Fruit fly (Drosophila melanogaster) whole organism, embryonic: ENCODE measurements around the gene hbt.

Experiments
- Bgb ChIP-seq: fragments of 200-800 bp; sonication (Bioruptor generic); IDR thresholded peaks from 2 replicates; pipeline ENCODE4 v1.3.6; 2022; ENCODE audit warnings: missing biosample characterization, missing genetic modification characterization; ENCODE audit not compliant: partially characterized antibody
- CG10267 ChIP-seq: fragments of 200-800 bp; sonication (Bioruptor generic); optimal IDR thresholded peaks from 2 replicates; lab custom pipeline; 2018; ENCODE audit warnings: missing biosample characterization, mild to moderate bottlenecking, missing genetic modification characterization, moderate library complexity
- CG11093 ChIP-seq: fragments of 200-800 bp; sonication (Bioruptor generic); IDR thresholded peaks from 3 replicates; pipeline ENCODE4 v1.3.6; 2022; ENCODE audit warnings: missing biosample characterization, missing genetic modification characterization
- CG13624 ChIP-seq: fragments of 200-800 bp; sonication (Bioruptor generic); optimal IDR thresholded peaks from 2 replicates; lab custom pipeline; 2016; ENCODE audit warnings: missing biosample characterization, missing genetic modification characterization
- CG13775 ChIP-seq: fragments of 200-800 bp; sonication (Bioruptor generic); optimal IDR thresholded peaks from 3 replicates; lab custom pipeline; 2017; ENCODE audit warnings: missing biosample characterization, mild to moderate bottlenecking, missing genetic modification characterization
- CG15073 ChIP-seq: fragments of 200-800 bp; sonication (Bioruptor generic); optimal IDR thresholded peaks from 2 replicates; lab custom pipeline; 2016; ENCODE audit warnings: missing biosample characterization, missing genetic modification characterization
- CG17612 ChIP-seq: fragments of 200-800 bp; sonication (Bioruptor generic); IDR thresholded peaks from 2 replicates; pipeline ENCODE4 v1.3.6; 2022; ENCODE audit warnings: missing biosample characterization, missing genetic modification characterization
- CG18011 ChIP-seq: fragments of 200-800 bp; sonication (Bioruptor generic); optimal IDR thresholded peaks from 2 replicates; lab custom pipeline; 2017; ENCODE audit warnings: missing biosample characterization, missing genetic modification characterization, mild to moderate bottlenecking, moderate library complexity, missing genotype
- CG18476 ChIP-seq: fragments of 200-800 bp; sonication (Bioruptor generic); optimal IDR thresholded peaks from 2 replicates; lab custom pipeline; 2016; ENCODE audit warnings: missing biosample characterization, mild to moderate bottlenecking, missing genetic modification characterization
- CG18619 ChIP-seq: fragments of 200-800 bp; sonication (Bioruptor generic); optimal IDR thresholded peaks from 3 replicates; lab custom pipeline; 2017; ENCODE audit warnings: missing biosample characterization, mild to moderate bottlenecking, missing genetic modification characterization
- CG3281 ChIP-seq: fragments of 200-800 bp; sonication (Bioruptor generic); optimal IDR thresholded peaks from 3 replicates; lab custom pipeline; 2017; ENCODE audit warnings: missing biosample characterization, mild to moderate bottlenecking, missing genetic modification characterization
- CG33557 ChIP-seq: fragments of 200-800 bp; sonication (Bioruptor generic); optimal IDR thresholded peaks from 2 replicates; lab custom pipeline; 2019; ENCODE audit warnings: missing biosample characterization, mild to moderate bottlenecking, missing genetic modification characterization, moderate library complexity
- CG4707 ChIP-seq: fragments of 200-800 bp; sonication (Bioruptor generic); optimal IDR thresholded peaks from 2 replicates; lab custom pipeline; 2018; ENCODE audit warnings: missing biosample characterization, mild to moderate bottlenecking, missing genetic modification characterization, moderate library complexity
- CG6654 ChIP-seq: fragments of 200-800 bp; sonication (Bioruptor generic); optimal IDR thresholded peaks from 2 replicates; lab custom pipeline; 2017; ENCODE audit warnings: missing biosample characterization, mild to moderate bottlenecking, missing genetic modification characterization
- CG6683 ChIP-seq: fragments of 200-800 bp; sonication (Bioruptor generic); optimal IDR thresholded peaks from 2 replicates; lab custom pipeline; 2017; ENCODE audit warnings: missing biosample characterization, mild to moderate bottlenecking, missing genetic modification characterization, missing genetic modification reagents
- CG6689 ChIP-seq: fragments of 200-800 bp; sonication (Bioruptor generic); IDR thresholded peaks from 2 replicates; pipeline ENCODE4 v1.3.6; 2022; ENCODE audit warnings: missing biosample characterization, missing genetic modification characterization
- CG7357 ChIP-seq: fragments of 200-800 bp; sonication (Bioruptor generic); IDR thresholded peaks from 3 replicates; pipeline ENCODE4 v1.3.6; 2022; ENCODE audit warnings: missing biosample characterization, missing genetic modification characterization
- CG7987 ChIP-seq: fragments of 200-800 bp; sonication (Bioruptor generic); optimal IDR thresholded peaks from 2 replicates; lab custom pipeline; 2018; ENCODE audit warnings: missing biosample characterization, mild to moderate bottlenecking, missing genetic modification characterization, moderate library complexity
- CG9932 ChIP-seq: fragments of 200-800 bp; sonication (Bioruptor generic); IDR thresholded peaks from 2 replicates; pipeline ENCODE4 v1.3.6; 2022; ENCODE audit warnings: missing biosample characterization, missing genetic modification characterization
- Dip2 ChIP-seq: fragments of 200-800 bp; sonication (Bioruptor generic); IDR thresholded peaks from 2 replicates; pipeline ENCODE4 v1.3.6; 2022; ENCODE audit warnings: missing biosample characterization, missing genetic modification characterization
- Elba2 ChIP-seq: fragments of 200-800 bp; sonication (Bioruptor generic); optimal IDR thresholded peaks from 3 replicates; lab custom pipeline; 2016; ENCODE audit warnings: missing biosample characterization, missing genetic modification characterization
- Gsc ChIP-seq: fragments of 200-800 bp; sonication (Bioruptor generic); IDR thresholded peaks from 2 replicates; pipeline ENCODE4 v1.3.6; 2022; ENCODE audit warnings: missing biosample characterization, missing genetic modification characterization
- Hey ChIP-seq: fragments of 200-800 bp; sonication (Bioruptor generic); optimal IDR thresholded peaks from 3 replicates; lab custom pipeline; 2018; ENCODE audit warnings: missing biosample characterization, mild to moderate bottlenecking, missing genetic modification characterization
- Lpt ChIP-seq: fragments of >200 bp; optimal IDR thresholded peaks from 2 replicates; lab custom pipeline; 2018; ENCODE audit warnings: missing biosample characterization, missing genetic modification characterization
- Myb ChIP-seq: fragments of 200-800 bp; sonication (Bioruptor generic); optimal IDR thresholded peaks from 2 replicates; lab custom pipeline; 2016; ENCODE audit warnings: missing biosample characterization, missing genetic modification characterization
- Nf-YB ChIP-seq: fragments of 200-800 bp; sonication (Bioruptor generic); optimal IDR thresholded peaks from 3 replicates; lab custom pipeline; 2019; ENCODE audit warnings: missing biosample characterization, mild to moderate bottlenecking, missing genetic modification characterization, moderate library complexity
- Xbp1 ChIP-seq: fragments of 200-800 bp; sonication (Bioruptor generic); optimal IDR thresholded peaks from 3 replicates; lab custom pipeline; 2016; ENCODE audit warnings: missing biosample characterization, mild to moderate bottlenecking, missing genetic modification characterization
- ac ChIP-seq: fragments of 200-800 bp; sonication (Bioruptor generic); optimal IDR thresholded peaks from 3 replicates; lab custom pipeline; 2017; ENCODE audit warnings: missing biosample characterization, mild to moderate bottlenecking, missing genetic modification characterization
- ato ChIP-seq: fragments of 200-800 bp; sonication (Bioruptor generic); IDR thresholded peaks from 2 replicates; pipeline ENCODE4 v1.3.6; 2022; ENCODE audit warnings: missing biosample characterization, missing genetic modification characterization; ENCODE audit not compliant: partially characterized antibody
- br ChIP-seq: fragments of >200 bp; optimal IDR thresholded peaks from 2 replicates; lab custom pipeline; 2017
- caup ChIP-seq: fragments of 200-800 bp; sonication (Bioruptor generic); optimal IDR thresholded peaks from 3 replicates; lab custom pipeline; 2017; ENCODE audit warnings: missing biosample characterization, mild to moderate bottlenecking, missing genetic modification characterization, moderate library complexity; ENCODE audit not compliant: severe bottlenecking
- chn ChIP-seq: fragments of 200-800 bp; sonication (Bioruptor generic); optimal IDR thresholded peaks from 2 replicates; lab custom pipeline; 2016; ENCODE audit warnings: missing biosample characterization, missing genetic modification characterization
- dimm ChIP-seq: fragments of 200-800 bp; sonication (Bioruptor generic); IDR thresholded peaks from 2 replicates; pipeline ENCODE4 v1.3.6; 2022; ENCODE audit warnings: missing biosample characterization, missing genetic modification characterization
- ewg ChIP-seq: fragments of 200-800 bp; sonication (Bioruptor generic); optimal IDR thresholded peaks from 3 replicates; lab custom pipeline; 2017; ENCODE audit warnings: mild to moderate bottlenecking, missing biosample characterization, missing genetic modification reagents, missing genetic modification characterization
- fd3F ChIP-seq: fragments of 200-800 bp; sonication (Bioruptor generic); optimal IDR thresholded peaks from 2 replicates; lab custom pipeline; 2018; ENCODE audit warnings: missing biosample characterization, mild to moderate bottlenecking, missing genetic modification characterization, moderate library complexity
- gsb ChIP-seq: fragments of 200-800 bp; sonication (Bioruptor generic); IDR thresholded peaks from 2 replicates; pipeline ENCODE4 v1.3.6; 2022; ENCODE audit warnings: missing biosample characterization, missing genetic modification characterization
- lab ChIP-seq: fragments of 200-800 bp; sonication (Bioruptor generic); optimal IDR thresholded peaks from 3 replicates; lab custom pipeline; 2017; ENCODE audit warnings: missing biosample characterization, missing genetic modification characterization, mild to moderate bottlenecking, moderate library complexity, missing genetic modification reagents
- pan ChIP-seq, 4 experiments: fragments of >200 bp in 3 of 4; fragments of 200-800 bp in 1 of 4; sonication (Bioruptor generic) in 1 of 4; optimal IDR thresholded peaks in 3 of 4; IDR thresholded peaks in 1 of 4; 2 replicates each; pipeline versions ENCODE4 v1.3.6 to Lab custom; 2017 to 2022; ENCODE audit warnings: missing biosample characterization in 2 of 4, missing genetic modification characterization in 2 of 4, mixed read lengths in 1 of 4
- prd ChIP-seq, 3 experiments: fragments of >200 bp in 2 of 3; fragments of 200-800 bp in 1 of 3; sonication (Bioruptor generic) in 1 of 3; optimal IDR thresholded peaks in 2 of 3; IDR thresholded peaks in 1 of 3; 2 replicates in 2 of 3; 3 replicates in 1 of 3; pipeline versions ENCODE4 v1.3.6 to Lab custom; 2017 to 2022; ENCODE audit warnings: missing biosample characterization in 1 of 3, missing genetic modification characterization in 1 of 3
- salm ChIP-seq: fragments of 200-800 bp; sonication (Bioruptor generic); optimal IDR thresholded peaks from 2 replicates; lab custom pipeline; 2018; ENCODE audit warnings: missing biosample characterization, mild to moderate bottlenecking, missing genetic modification characterization
- sna ChIP-seq: fragments of 200-800 bp; sonication (Bioruptor generic); IDR thresholded peaks from 2 replicates; pipeline ENCODE4 v1.3.6; 2022; ENCODE audit warnings: missing biosample characterization, missing genetic modification characterization; ENCODE audit not compliant: partially characterized antibody
- unpg ChIP-seq: fragments of 200-800 bp; sonication (Bioruptor generic); optimal IDR thresholded peaks from 3 replicates; lab custom pipeline; 2018; ENCODE audit warnings: missing biosample characterization, mild to moderate bottlenecking, missing genetic modification characterization, moderate library complexity
- zen2 ChIP-seq: fragments of 200-800 bp; sonication (Bioruptor generic); IDR thresholded peaks from 3 replicates; pipeline ENCODE4 v1.3.6; 2022; ENCODE audit warnings: missing biosample characterization, missing genetic modification characterization; ENCODE audit not compliant: partially characterized antibody

Gene hbt

dm6 chr2L:13373435-13374242 is 42.7 kb upstream of the hbt start, which contains the start of the genes Bdp1 and CG6565 (continued):
- TF ChIP-seq CG11093 (GFP tag; lab: Robert Waterston, UW): peak; percentile 97
- no peak for TF ChIP-seq prd (optimal IDR thresholded peaks at IDR 0.05; lab: Kevin White, UChicago)
- peak; percentile 98 for TF ChIP-seq prd (GFP tag; IDR thresholded peaks at IDR 0.05; lab: Robert Waterston, UW)
- peak; percentile 100 for TF ChIP-seq CG10267 (tag; lab: Kevin White, UChicago)
- no peak for TF ChIP-seq Lpt (GFP tag; lab: Kevin White, UChicago)
- TF ChIP-seq Hey (tag; lab: Kevin White, UChicago): peak; percentile 85
- TF ChIP-seq CG4707: peak; percentile 46
- peak; percentile 97 for TF ChIP-seq CG18476 (GFP tag; lab: Kevin White, UChicago)
- TF ChIP-seq CG9932 (GFP tag; lab: Robert Waterston, UW): peak; percentile 98
- peak; percentile 89 for TF ChIP-seq CG18011 (GFP tag; lab: Kevin White, UChicago)
- TF ChIP-seq ac (GFP tag; lab: Kevin White, UChicago): peak; percentile 84
- TF ChIP-seq dimm (GFP tag; lab: Robert Waterston, UW): peak; percentile 82
- peak; percentile 85 for TF ChIP-seq CG15073 (GFP tag; lab: Kevin White, UChicago)
- TF ChIP-seq caup (GFP tag; lab: Kevin White, UChicago): peak; percentile 95
- peak; percentile 99 for TF ChIP-seq CG13775 (GFP tag; lab: Kevin White, UChicago)
- TF ChIP-seq CG17612 (GFP tag; lab: Robert Waterston, UW): peak; percentile 88
- peak; percentile 86 for TF ChIP-seq CG6683 (GFP tag; lab: Kevin White, UChicago)
- TF ChIP-seq CG18619 (GFP tag; lab: Kevin White, UChicago): peak; percentile 97
- TF ChIP-seq CG33557 (GFP tag; lab: Kevin White, UChicago): peak; percentile 96
- TF ChIP-seq gsb: peak; percentile 89
- peak; percentile 94 for TF ChIP-seq Myb (GFP tag; lab: Kevin White, UChicago)
- peak; percentile 92 for TF ChIP-seq Elba2
- no peak for TF ChIP-seq zen2 (GFP tag; lab: Robert Waterston, UW)
- peak; percentile 90 for TF ChIP-seq CG6654
- TF ChIP-seq ewg (GFP tag; lab: Kevin White, UChicago): peak; percentile 97
- TF ChIP-seq CG6689 (GFP tag; lab: Robert Waterston, UW): peak; percentile 98
- TF ChIP-seq sna (GFP tag; lab: Robert Waterston, UW): no peak
- peak; percentile 99 for TF ChIP-seq chn (GFP tag; lab: Kevin White, UChicago)
- TF ChIP-seq CG13624 (GFP tag; lab: Kevin White, UChicago): peak; percentile 99
- no peak for TF ChIP-seq pan (optimal IDR thresholded peaks at IDR 0.05; lab: Kevin White, UChicago)
- TF ChIP-seq pan (GFP tag; optimal IDR thresholded peaks at IDR 0.05 in 1 of 2, IDR thresholded peaks at IDR 0.05 in 1 of 2): peak in 1 of 2 experiments; percentile 92
- TF ChIP-seq Xbp1 (GFP tag; lab: Kevin White, UChicago): peak; percentile 99
- TF ChIP-seq lab: peak; percentile 97
- TF ChIP-seq unpg (GFP tag; lab: Kevin White, UChicago): peak; percentile 94
- TF ChIP-seq salm (tag; lab: Kevin White, UChicago): peak; percentile 88
- peak; percentile 91 for TF ChIP-seq CG7357 (GFP tag; lab: Robert Waterston, UW)
- peak; percentile 96 for TF ChIP-seq CG3281 (GFP tag; lab: Kevin White, UChicago)
- TF ChIP-seq Gsc: peak; percentile 95
- TF ChIP-seq CG7987 (GFP tag; lab: Kevin White, UChicago): peak; percentile 85
- TF ChIP-seq fd3F (GFP tag; lab: Kevin White, UChicago): peak; percentile 95
- TF ChIP-seq ato (GFP tag; lab: Robert Waterston, UW): no peak
- TF ChIP-seq Bgb (GFP tag; lab: Robert Waterston, UW): 0 out of 2 replicates have a peak, but pooled peaks have one; percentile 19
- TF ChIP-seq Nf-YB (GFP tag; lab: Kevin White, UChicago): peak; percentile 82
- no peak for TF ChIP-seq br
- TF ChIP-seq Dip2 (GFP tag; lab: Robert Waterston, UW): peak; percentile 73
